Fruit fly (Drosophila melanogaster): ENCODE data around the gene sick.

DNA sequence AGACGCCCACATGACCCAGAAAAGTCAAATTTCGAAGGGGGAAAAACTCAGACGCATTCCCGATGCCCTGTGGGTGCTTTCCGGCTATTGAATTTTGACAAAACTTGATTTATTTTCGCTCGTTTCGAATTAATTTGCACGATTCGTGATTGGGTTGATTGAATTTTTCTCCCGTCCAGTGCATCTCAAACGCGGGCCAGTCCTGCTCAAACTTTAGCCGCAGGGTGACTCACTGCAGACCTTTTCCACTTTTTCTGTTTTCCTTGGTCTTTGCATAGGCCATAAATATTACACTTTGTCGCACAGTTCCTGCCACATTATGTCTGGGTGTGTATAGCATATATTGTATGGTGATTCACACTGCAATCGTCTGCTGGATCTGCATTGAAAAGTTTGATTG, 146.9 kb downstream of the sick start:
- TF ChIP-seq Ets98B (GFP tag; IDR thresholded peaks at IDR 0.05), result no peak
- TF ChIP-seq rn (GFP tag; IDR thresholded peaks at IDR 0.05), result no peak
- no peak for TF ChIP-seq CG15710 (tag; optimal IDR thresholded peaks at IDR 0.05)
- 0 out of 3 replicates have a peak, but pooled peaks have one; percentile 22 for TF ChIP-seq fd96Ca (GFP tag; IDR thresholded peaks at IDR 0.05)
- TF ChIP-seq CG14655 (GFP tag; optimal IDR thresholded peaks at IDR 0.05), result no peak
- TF ChIP-seq CG8159 (tag; optimal IDR thresholded peaks at IDR 0.05), result no peak
